Fruit fly (Drosophila melanogaster): ENCODE results near the gene Tbc1d8-9.

Tbc1d8-9 gene

DNA sequence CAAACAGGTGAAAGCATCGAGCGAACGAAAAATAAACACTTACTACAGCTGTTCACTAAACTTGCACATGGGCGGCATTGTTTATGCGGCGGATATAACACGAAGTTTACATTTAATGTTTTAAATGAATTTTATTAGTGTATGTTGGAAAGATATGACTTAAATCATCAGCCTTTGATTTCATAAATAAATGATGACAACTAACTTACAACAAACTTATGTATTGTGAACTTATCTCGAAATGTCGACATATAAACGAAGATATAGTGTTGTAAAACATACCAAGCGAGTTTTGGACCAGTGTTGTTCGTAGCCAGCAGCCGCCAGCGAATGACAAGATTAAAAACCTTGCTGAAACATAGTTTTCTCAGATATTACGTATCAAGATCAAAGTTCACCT, 39.1 kb downstream of the Tbc1d8-9 start, which contains the start of the genes CG11309 and CG7632 (continued):
- peak; percentile 96 for TF ChIP-seq CG15514 (GFP tag; optimal IDR thresholded peaks at IDR 0.05)
- TF ChIP-seq HLH3B (GFP tag; IDR thresholded peaks at IDR 0.05) = peak; percentile 98
- peak; percentile 97 for TF ChIP-seq zfh2 (GFP tag; optimal IDR thresholded peaks at IDR 0.05)
- peak; percentile 99 for TF ChIP-seq CG30403 (GFP tag; optimal IDR thresholded peaks at IDR 0.05)
- TF ChIP-seq tup (GFP tag; optimal IDR thresholded peaks at IDR 0.05) = peak; percentile 98
- TF ChIP-seq Atf6 (GFP tag; IDR thresholded peaks at IDR 0.05) = peak; percentile 99
- TF ChIP-seq bsh (GFP tag; optimal IDR thresholded peaks at IDR 0.05) = peak; percentile 98 to 100
- peak; percentile 93 for TF ChIP-seq CG2116 (GFP tag; optimal IDR thresholded peaks at IDR 0.05)
- peak; percentile 100 for TF ChIP-seq chm (GFP tag; IDR thresholded peaks at IDR 0.05)
- TF ChIP-seq lilli (GFP tag; optimal IDR thresholded peaks at IDR 0.05) = peak; percentile 99
- peak; percentile 99 for TF ChIP-seq CG17385 (GFP tag; optimal IDR thresholded peaks at IDR 0.05)
- TF ChIP-seq ranshi (GFP tag; IDR thresholded peaks at IDR 0.05) = peak; percentile 98
- peak; percentile 97 for TF ChIP-seq ken (GFP tag; IDR thresholded peaks at IDR 0.05)
- peak; percentile 96 for TF ChIP-seq lmd (GFP tag; IDR thresholded peaks at IDR 0.05)
- peak; percentile 98 for TF ChIP-seq CG16863 (GFP tag; optimal IDR thresholded peaks at IDR 0.05)
- TF ChIP-seq CG12942 (GFP tag; optimal IDR thresholded peaks at IDR 0.05) = peak; percentile 98
- peak; percentile 99 for TF ChIP-seq CG2875 (GFP tag; optimal IDR thresholded peaks at IDR 0.05)
- peak; percentile 94 for TF ChIP-seq tio (GFP tag; optimal IDR thresholded peaks at IDR 0.05)
- TF ChIP-seq CG32767 (GFP tag; IDR thresholded peaks at IDR 0.05) = peak; percentile 98
- peak; percentile 99 for TF ChIP-seq dmrt99B (tag; optimal IDR thresholded peaks at IDR 0.05)
- peak; percentile 99 for TF ChIP-seq Dek (tag; optimal IDR thresholded peaks at IDR 0.05)
- peak; percentile 100 for TF ChIP-seq salm (tag; optimal IDR thresholded peaks at IDR 0.05)
- no peak for TF ChIP-seq nerfin-2 (GFP tag; IDR thresholded peaks at IDR 0.05; ENCODE audit: partially characterized antibody)
- peak; percentile 97 for TF ChIP-seq CG10565 (GFP tag; optimal IDR thresholded peaks at IDR 0.05)
- peak; percentile 97 for TF ChIP-seq Rx (GFP tag; IDR thresholded peaks at IDR 0.05)
- peak; percentile 98 for TF ChIP-seq slp2 (GFP tag; optimal IDR thresholded peaks at IDR 0.05)
- TF ChIP-seq abd-A (tag; optimal IDR thresholded peaks at IDR 0.05) = peak; percentile 99
- TF ChIP-seq GATAe (GFP tag; conservative IDR thresholded peaks at IDR 0.05) = peak; percentile 83
- peak; percentile 93 for TF ChIP-seq psq (GFP tag; optimal IDR thresholded peaks at IDR 0.05)
- TF ChIP-seq Dip2 (GFP tag; IDR thresholded peaks at IDR 0.05) = no peak
- peak; percentile 99 for TF ChIP-seq CG9817 (tag; optimal IDR thresholded peaks at IDR 0.05)
- peak; percentile 97 for TF ChIP-seq CG3847 (GFP tag; IDR thresholded peaks at IDR 0.05)
- TF ChIP-seq YL-1 (GFP tag; optimal IDR thresholded peaks at IDR 0.05) = peak; percentile 99
- peak; percentile 72; the same call in 3 of the 4 replicates for TF ChIP-seq Gug (GFP tag; IDR thresholded peaks at IDR 0.05)
- peak; percentile 99 for TF ChIP-seq Hsf (GFP tag; optimal IDR thresholded peaks at IDR 0.05)
- TF ChIP-seq Oli (tag; optimal IDR thresholded peaks at IDR 0.05) = peak; percentile 99
- TF ChIP-seq CG1603 (tag; optimal IDR thresholded peaks at IDR 0.05) = peak; percentile 99
- TF ChIP-seq CG7556 (GFP tag; optimal IDR thresholded peaks at IDR 0.05) = peak; percentile 99
- TF ChIP-seq pho (GFP tag; optimal IDR thresholded peaks at IDR 0.05) = peak; percentile 98
- TF ChIP-seq kay (GFP tag; optimal IDR thresholded peaks at IDR 0.05) = peak; percentile 97
- peak; percentile 18 for TF ChIP-seq HLHmδ (GFP tag; optimal IDR thresholded peaks at IDR 0.05)
- TF ChIP-seq Lpt (GFP tag; optimal IDR thresholded peaks at IDR 0.05) = no peak
- TF ChIP-seq CG4617 (GFP tag; optimal IDR thresholded peaks at IDR 0.05; ENCODE audit: borderline replicate concordance) = peak; percentile 98
- peak; percentile 99 for TF ChIP-seq bcd (GFP tag; optimal IDR thresholded peaks at IDR 0.05)
- peak; percentile 9 for TF ChIP-seq Sin3A (optimal IDR thresholded peaks at IDR 0.05)
- TF ChIP-seq sob (GFP tag; IDR thresholded peaks at IDR 0.05) = peak; percentile 98
- peak; percentile 93 for TF ChIP-seq CG30020 (tag; optimal IDR thresholded peaks at IDR 0.05)
- peak; percentile 94 for TF ChIP-seq slbo (GFP tag; IDR thresholded peaks at IDR 0.05)
- TF ChIP-seq CG4707 (GFP tag; optimal IDR thresholded peaks at IDR 0.05) = peak; percentile 98
- peak; percentile 95 for TF ChIP-seq luna (GFP tag; optimal IDR thresholded peaks at IDR 0.05)
- TF ChIP-seq peb (GFP tag; IDR thresholded peaks at IDR 0.05) = peak; percentile 96
- TF ChIP-seq chn (GFP tag; optimal IDR thresholded peaks at IDR 0.05) = peak; percentile 98
